Fruit fly (Drosophila melanogaster) whole organism, wandering third instar larva: ENCODE data around the gene CG11771.

ENCODE experiments used
- Vsx2 ChIP-seq: fragments of 200-300, 225-300 bp; sonication (Bioruptor generic); optimal IDR thresholded peaks from 2 replicates; lab custom pipeline; 2018; ENCODE audit warnings: missing biosample characterization, missing genetic modification characterization; ENCODE audit not compliant: partially characterized antibody
- br ChIP-seq: fragments of 200-800 bp; sonication (Bioruptor generic); optimal IDR thresholded peaks from 2 replicates; lab custom pipeline; 2016; ENCODE audit warnings: missing biosample characterization, missing genetic modification characterization
- dl ChIP-seq, 2 experiments: fragments of 175-275, 200-275 bp in 1 of 2; fragments of 200-275 bp in 1 of 2; sonication (Bioruptor generic); optimal IDR thresholded peaks; lab custom pipeline; 2018; ENCODE audit warnings: mild to moderate bottlenecking in 2 of 2, missing biosample characterization in 2 of 2, missing genetic modification characterization in 2 of 2, moderate library complexity in 2 of 2; ENCODE audit not compliant: partially characterized antibody in 2 of 2, insufficient read depth in 1 of 2
- pan ChIP-seq: fragments of >200 bp; optimal IDR thresholded peaks from 2 replicates; lab custom pipeline; 2017
- usp ChIP-seq: fragments of >200 bp; optimal IDR thresholded peaks from 2 replicates; lab custom pipeline; 2017; ENCODE audit warnings: missing biosample characterization, missing genetic modification characterization

- no peak for TF ChIP-seq br (GFP tag; lab: Kevin White, UChicago)
- TF ChIP-seq dl (GFP tag; optimal IDR thresholded peaks at IDR 0.05; lab: Kevin White, UChicago; ENCODE audit: insufficient read depth in 1 of 2, partially characterized antibody in 2 of 2) = no peak
- TF ChIP-seq Vsx2 (GFP tag; lab: Kevin White, UChicago) = no peak
- TF ChIP-seq pan (lab: Kevin White, UChicago) = no peak
- TF ChIP-seq usp (GFP tag; lab: Kevin White, UChicago) = no peak
Measured at dm6 chr3R:24914864-24915263, 16.9 kb upstream of the CG11771 start.
